Worm (Caenorhabditis elegans) whole organism, young adult: ENCODE measurements around the gene ZK742.3.

Experiments used
- B0261.1 ChIP-seq: sonication (generic microtip); optimal IDR thresholded peaks from 2 replicates; lab custom pipeline; 2016; ENCODE audit warnings: mild to moderate bottlenecking, missing genetic modification characterization, moderate library complexity, missing compliant biosample characterization
- F10E7.11 ChIP-seq: sonication (generic microtip); optimal IDR thresholded peaks from 2 replicates; lab custom pipeline; 2017; ENCODE audit warnings: mild to moderate bottlenecking, missing genetic modification characterization, moderate library complexity, missing compliant biosample characterization
- F23B12.7 ChIP-seq: sonication (generic microtip); optimal IDR thresholded peaks from 2 replicates; lab custom pipeline; 2017; ENCODE audit warnings: missing genetic modification characterization, mild to moderate bottlenecking, missing compliant biosample characterization, antibody characterized with exemption, moderate library complexity; ENCODE audit not compliant: insufficient read depth
- F37B4.10 ChIP-seq: fragments of 200-800 bp; sonication (Bioruptor generic); IDR thresholded peaks from 2 replicates; pipeline ENCODE4 v1.3.6; 2022; ENCODE audit warnings: missing genetic modification characterization, missing compliant biosample characterization
- F52B5.7 ChIP-seq: sonication (generic microtip); optimal IDR thresholded peaks from 2 replicates; lab custom pipeline; 2016; ENCODE audit warnings: mild to moderate bottlenecking, missing genetic modification characterization, missing compliant biosample characterization
- Y53G8AR.9 ChIP-seq: fragments of 200-800 bp; sonication (Bioruptor generic); conservative IDR thresholded peaks from 2 replicates; pipeline ENCODE4 v1.3.6; 2022; ENCODE audit warnings: missing genetic modification reagents, missing genetic modification characterization, missing compliant biosample characterization
- Y56A3A.18 ChIP-seq: fragments of 200-800 bp; sonication (Bioruptor generic); IDR thresholded peaks from 2 replicates; pipeline ENCODE4 v1.3.6; 2022; ENCODE audit warnings: missing genetic modification reagents, missing genetic modification characterization, missing compliant biosample characterization
- Y95B8A.8 ChIP-seq: fragments of 200-800 bp; sonication (Bioruptor generic); IDR thresholded peaks from 2 replicates; pipeline ENCODE4 v1.3.6; 2022; ENCODE audit warnings: missing genetic modification reagents, missing genetic modification characterization, missing compliant biosample characterization
- aptf-3 ChIP-seq: fragments of 200-800 bp; sonication (Bioruptor generic); IDR thresholded peaks from 2 replicates; pipeline ENCODE4 v1.3.6; 2022; ENCODE audit warnings: missing genetic modification characterization, missing compliant biosample characterization
- attf-5 ChIP-seq: fragments of 200-800 bp; sonication (Bioruptor generic); optimal IDR thresholded peaks from 2 replicates; lab custom pipeline; 2018; ENCODE audit warnings: mild to moderate bottlenecking, missing genetic modification characterization, missing compliant biosample characterization
- attf-6 ChIP-seq: fragments of 200-800 bp; sonication (Bioruptor generic); IDR thresholded peaks from 2 replicates; pipeline ENCODE4 v1.3.6; 2022; ENCODE audit warnings: missing genetic modification reagents, missing genetic modification characterization, missing compliant biosample characterization
- cebp-1 ChIP-seq, 2 experiments: fragments of 200-800 bp in 1 of 2; sonication (Bioruptor generic) in 1 of 2; sonication (generic microtip) in 1 of 2; IDR thresholded peaks in 1 of 2; optimal IDR thresholded peaks in 1 of 2; 2 replicates each; pipeline versions ENCODE4 v1.3.6 to Lab custom; 2017 to 2022; ENCODE audit warnings: missing compliant biosample characterization in 2 of 2, missing genetic modification characterization in 2 of 2, mild to moderate bottlenecking in 1 of 2, missing genetic modification reagents in 1 of 2, moderate library complexity in 1 of 2
- ceh-79 ChIP-seq: sonication (generic microtip); optimal IDR thresholded peaks from 2 replicates; lab custom pipeline; 2017; ENCODE audit warnings: mild to moderate bottlenecking, missing genetic modification characterization, missing compliant biosample characterization
- chd-7 ChIP-seq: sonication (generic microtip); optimal IDR thresholded peaks from 2 replicates; lab custom pipeline; 2016; ENCODE audit warnings: mild to moderate bottlenecking, missing genetic modification characterization, moderate library complexity, missing compliant biosample characterization
- die-1 ChIP-seq: sonication (generic microtip); optimal IDR thresholded peaks from 2 replicates; lab custom pipeline; 2016; ENCODE audit warnings: missing genotype, mild to moderate bottlenecking, missing genetic modification characterization, missing compliant biosample characterization
- dpff-1 ChIP-seq: sonication (generic microtip); optimal IDR thresholded peaks from 2 replicates; lab custom pipeline; 2017; ENCODE audit warnings: mild to moderate bottlenecking, missing genetic modification characterization, missing compliant biosample characterization
- egl-44 ChIP-seq: fragments of 200-800 bp; sonication (Bioruptor generic); IDR thresholded peaks from 2 replicates; pipeline ENCODE4 v1.3.6; 2022; ENCODE audit warnings: missing genetic modification reagents, missing genetic modification characterization, missing compliant biosample characterization
- fkh-3 ChIP-seq: sonication (generic microtip); optimal IDR thresholded peaks from 2 replicates; lab custom pipeline; 2016; ENCODE audit warnings: mild to moderate bottlenecking, missing genetic modification characterization, missing compliant biosample characterization
- him-1 ChIP-seq: sonication (generic microtip); optimal IDR thresholded peaks from 2 replicates; lab custom pipeline; 2016; ENCODE audit warnings: missing genotype, missing genetic modification reagents, missing genetic modification characterization, missing compliant biosample characterization
- hlh-12 ChIP-seq: sonication (generic microtip); optimal IDR thresholded peaks from 2 replicates; lab custom pipeline; 2016; ENCODE audit warnings: missing genetic modification characterization, missing compliant biosample characterization
- hlh-26 ChIP-seq: fragments of 200-800 bp; sonication (Bioruptor generic); conservative IDR thresholded peaks from 2 replicates; pipeline ENCODE4 v1.3.6; 2022; ENCODE audit warnings: missing genetic modification reagents, missing genetic modification characterization, missing compliant biosample characterization
- hrde-1 ChIP-seq: sonication (generic microtip); optimal IDR thresholded peaks from 2 replicates; lab custom pipeline; 2016; ENCODE audit warnings: missing genetic modification characterization, mild to moderate bottlenecking, missing compliant biosample characterization, moderate library complexity, missing genotype, missing genetic modification reagents, borderline replicate concordance
- let-607 ChIP-seq, 2 experiments: fragments of 200-800 bp in 1 of 2; sonication (Bioruptor generic) in 1 of 2; sonication (generic microtip) in 1 of 2; optimal IDR thresholded peaks; 2 replicates each; lab custom pipeline; 2016 to 2018; ENCODE audit warnings: mild to moderate bottlenecking in 2 of 2, missing compliant biosample characterization in 2 of 2, missing genetic modification characterization in 2 of 2, moderate library complexity in 2 of 2, missing genotype in 1 of 2
- lin-26 ChIP-seq: fragments of 200-800 bp; sonication (Bioruptor generic); IDR thresholded peaks from 2 replicates; pipeline ENCODE4 v1.3.6; 2022; ENCODE audit warnings: missing genetic modification reagents, missing genetic modification characterization, missing compliant biosample characterization
- lin-35 ChIP-seq, 3 experiments: fragments of 150-350 bp in 2 of 3; sonication (generic microtip) in 1 of 3; optimal IDR thresholded peaks; 2 replicates each; lab custom pipeline; 2014 to 2018; ENCODE audit warnings: missing biosample characterization in 3 of 3, missing genetic modification characterization in 3 of 3, missing genetic modification reagents in 3 of 3
- lin-54 ChIP-seq: fragments of 200-800 bp; sonication (Bioruptor generic); optimal IDR thresholded peaks from 2 replicates; lab custom pipeline; 2018; ENCODE audit warnings: mild to moderate bottlenecking, missing genetic modification characterization, missing compliant biosample characterization
- lir-1 ChIP-seq: fragments of 200-800 bp; sonication (Bioruptor generic); conservative IDR thresholded peaks from 2 replicates; pipeline ENCODE4 v1.3.6; 2022; ENCODE audit warnings: missing genetic modification reagents, missing genetic modification characterization, missing compliant biosample characterization
- lsl-1 ChIP-seq: fragments of 200-800 bp; sonication (Bioruptor generic); optimal IDR thresholded peaks from 2 replicates; lab custom pipeline; 2018; ENCODE audit warnings: mild to moderate bottlenecking, missing genetic modification characterization, moderate library complexity, missing compliant biosample characterization
- madf-10 ChIP-seq: sonication (generic microtip); optimal IDR thresholded peaks from 2 replicates; lab custom pipeline; 2016; ENCODE audit warnings: mild to moderate bottlenecking, missing genetic modification characterization, missing compliant biosample characterization
- madf-6 ChIP-seq: fragments of 200-800 bp; sonication (Bioruptor generic); IDR thresholded peaks from 2 replicates; pipeline ENCODE4 v1.3.6; 2022; ENCODE audit warnings: missing genetic modification reagents, missing genetic modification characterization, missing compliant biosample characterization
- madf-8 ChIP-seq: fragments of 200-800 bp; sonication (Bioruptor generic); conservative IDR thresholded peaks from 2 replicates; pipeline ENCODE4 v1.3.6; 2022; ENCODE audit warnings: missing genetic modification reagents, missing genetic modification characterization, missing compliant biosample characterization
- mel-28 ChIP-seq: sonication (generic microtip); optimal IDR thresholded peaks from 2 replicates; lab custom pipeline; 2016; ENCODE audit warnings: borderline replicate concordance, mild to moderate bottlenecking, missing genetic modification characterization, missing compliant biosample characterization
- mxl-1 ChIP-seq: sonication (generic microtip); optimal IDR thresholded peaks from 2 replicates; lab custom pipeline; 2016; ENCODE audit warnings: missing genetic modification characterization, missing compliant biosample characterization
- nfya-2 ChIP-seq: fragments of 200-800 bp; sonication (Bioruptor generic); IDR thresholded peaks from 2 replicates; pipeline ENCODE4 v1.3.6; 2022; ENCODE audit warnings: missing genetic modification reagents, missing genetic modification characterization, missing compliant biosample characterization
- nfyb-1 ChIP-seq: fragments of 200-800 bp; sonication (Bioruptor generic); IDR thresholded peaks from 2 replicates; pipeline ENCODE4 v1.3.6; 2022; ENCODE audit warnings: missing genetic modification reagents, missing genetic modification characterization, missing compliant biosample characterization
- nhr-179 ChIP-seq: sonication (generic microtip); optimal IDR thresholded peaks from 2 replicates; lab custom pipeline; 2016; ENCODE audit warnings: mild to moderate bottlenecking, missing genetic modification characterization, missing compliant biosample characterization
- pbrm-1 ChIP-seq: fragments of 200-800 bp; sonication (Bioruptor generic); IDR thresholded peaks from 2 replicates; pipeline ENCODE4 v1.3.6; 2022; ENCODE audit warnings: missing genetic modification reagents, missing genetic modification characterization, missing compliant biosample characterization
- rcor-1 ChIP-seq: fragments of 200-800 bp; sonication (Bioruptor generic); IDR thresholded peaks from 2 replicates; pipeline ENCODE4 v1.3.6; 2022; ENCODE audit warnings: missing genetic modification reagents, missing genetic modification characterization, missing compliant biosample characterization
- repo-1 ChIP-seq: sonication (generic microtip); optimal IDR thresholded peaks from 2 replicates; lab custom pipeline; 2017; ENCODE audit warnings: mild to moderate bottlenecking, missing genetic modification characterization, missing compliant biosample characterization
- snpc-1.1 ChIP-seq: sonication (generic microtip); optimal IDR thresholded peaks from 2 replicates; lab custom pipeline; 2017; ENCODE audit warnings: missing genetic modification characterization, mild to moderate bottlenecking, missing compliant biosample characterization, antibody characterized with exemption, moderate library complexity, missing genotype, missing genetic modification reagents; ENCODE audit not compliant: insufficient read depth
- snpc-1.3 ChIP-seq: sonication (generic microtip); optimal IDR thresholded peaks from 2 replicates; lab custom pipeline; 2017; ENCODE audit warnings: missing genetic modification characterization, mild to moderate bottlenecking, missing compliant biosample characterization, antibody characterized with exemption, moderate library complexity, missing genotype, missing genetic modification reagents; ENCODE audit not compliant: insufficient read depth
- somi-1 ChIP-seq: fragments of 200-800 bp; sonication (Bioruptor generic); optimal IDR thresholded peaks from 2 replicates; lab custom pipeline; 2018; ENCODE audit warnings: mild to moderate bottlenecking, missing genetic modification characterization, missing compliant biosample characterization
- sptf-2 ChIP-seq: fragments of 200-800 bp; sonication (Bioruptor generic); optimal IDR thresholded peaks from 2 replicates; lab custom pipeline; 2018; ENCODE audit warnings: mild to moderate bottlenecking, missing genetic modification characterization, missing compliant biosample characterization
- tbp1 ChIP-seq: fragments of 200-800 bp; sonication (Bioruptor generic); optimal IDR thresholded peaks from 2 replicates; lab custom pipeline; 2018; ENCODE audit warnings: mild to moderate bottlenecking, missing genetic modification characterization, missing compliant biosample characterization
- tlf-1 ChIP-seq: fragments of 200-800 bp; sonication (Bioruptor generic); optimal IDR thresholded peaks from 2 replicates; lab custom pipeline; 2018; ENCODE audit warnings: mild to moderate bottlenecking, missing genetic modification characterization, missing compliant biosample characterization
- zim-3 ChIP-seq: sonication (generic microtip); optimal IDR thresholded peaks from 2 replicates; lab custom pipeline; 2017; ENCODE audit warnings: mild to moderate bottlenecking, missing genetic modification characterization, moderate library complexity, missing compliant biosample characterization
- ztf-26 ChIP-seq: sonication (generic microtip); optimal IDR thresholded peaks from 2 replicates; lab custom pipeline; 2017; ENCODE audit warnings: missing genetic modification characterization, missing compliant biosample characterization

ZK742.3 gene

ce11 chrV:7776029-7776628 lies 33.6 kb downstream of the ZK742.3 start, which contains the start of the genes rpl-39 and rps-30 (continued):
- TF ChIP-seq sptf-2 (GFP tag; lab: Kevin White, UChicago) (no peak), mxl-1 (tag; lab: Kevin White, UChicago) (no peak), attf-6 (GFP tag; lab: Robert Waterston, UW) (no peak), F37B4.10 (no peak), hlh-26 (GFP tag; lab: Robert Waterston, UW) (no peak), chd-7 (tag; lab: Kevin White, UChicago) (no peak), lin-26 (GFP tag; lab: Robert Waterston, UW) (no peak), nfyb-1 (GFP tag; lab: Robert Waterston, UW) (no peak), Y56A3A.18 (GFP tag; lab: Robert Waterston, UW) (no peak), B0261.1 (tag; lab: Kevin White, UChicago) (no peak), aptf-3 (GFP tag; lab: Robert Waterston, UW) (no peak), hlh-12 (no peak), snpc-1.3 (tag; lab: Kevin White, UChicago) (peak; percentile 56), F10E7.11 (tag; lab: Kevin White, UChicago) (no peak), nhr-179 (tag; lab: Kevin White, UChicago) (no peak), repo-1 (tag; lab: Kevin White, UChicago) (no peak), lin-35 (GFP tag; optimal IDR thresholded peaks at IDR 0.05; lab: Kevin White, UChicago) (peak in 1 of 3 experiments; percentile 53), nfya-2 (GFP tag; lab: Robert Waterston, UW) (no peak), lin-54 (GFP tag; lab: Kevin White, UChicago) (peak; percentile 71), ceh-79 (tag; lab: Kevin White, UChicago) (no peak), egl-44 (GFP tag; lab: Robert Waterston, UW) (no peak), madf-6 (peak; percentile 46; the same call in 1 of the 2 replicates), Y95B8A.8 (GFP tag; lab: Robert Waterston, UW) (no peak), somi-1 (GFP tag; lab: Kevin White, UChicago) (peak; percentile 23), cebp-1 (GFP tag; IDR thresholded peaks at IDR 0.05; lab: Robert Waterston, UW) (peak; percentile 24; the same call in 1 of the 2 replicates), cebp-1 (tag; optimal IDR thresholded peaks at IDR 0.05; lab: Kevin White, UChicago) (peak; percentile 67), lir-1 (no peak), ztf-26 (tag; lab: Kevin White, UChicago) (peak; percentile 30), him-1 (tag; lab: Kevin White, UChicago) (no peak), mel-28 (tag; lab: Kevin White, UChicago) (no peak), die-1 (tag; lab: Kevin White, UChicago) (no peak), snpc-1.1 (tag; lab: Kevin White, UChicago) (peak; percentile 29), pbrm-1 (GFP tag; lab: Robert Waterston, UW) (peak; percentile 83), F52B5.7 (tag; lab: Kevin White, UChicago) (no peak), let-607 (tag; optimal IDR thresholded peaks at IDR 0.05; lab: Kevin White, UChicago) (peak in 1 of 2 experiments; percentile 22), fkh-3 (tag; lab: Kevin White, UChicago) (no peak), attf-5 (GFP tag; lab: Kevin White, UChicago) (peak; percentile 77), dpff-1 (tag; lab: Kevin White, UChicago) (no peak), Y53G8AR.9 (no peak), F23B12.7 (tag; lab: Kevin White, UChicago) (peak; percentile 90), tbp1 (GFP tag; lab: Kevin White, UChicago) (peak; percentile 56), madf-8 (GFP tag; lab: Robert Waterston, UW) (no peak), zim-3 (tag; lab: Kevin White, UChicago) (no peak), madf-10 (tag; lab: Kevin White, UChicago) (peak; percentile 43), rcor-1 (peak; percentile 72), tlf-1 (peak; percentile 56), lsl-1 (GFP tag; lab: Kevin White, UChicago) (peak; percentile 33), hrde-1 (no peak)
